Fruit fly (Drosophila melanogaster) whole organism, embryonic: ENCODE results near the gene lin-28.
A peak's percentile ranks its signal among the peaks of the same experiment; 100 is the strongest.

Experiments
- Adf1 ChIP-seq: fragments of 200-800 bp; sonication (Bioruptor generic); IDR thresholded peaks from 2 replicates; pipeline ENCODE4 v1.3.6; 2022; ENCODE audit warnings: missing biosample characterization, missing genetic modification characterization
- BEAF-32 ChIP-seq: fragments of 200-800 bp; sonication (Bioruptor generic); optimal IDR thresholded peaks from 3 replicates; lab custom pipeline; 2017; ENCODE audit warnings: missing biosample characterization, missing genetic modification characterization, mild to moderate bottlenecking, moderate library complexity, missing genetic modification reagents
- Blimp-1 ChIP-seq: fragments of 200-800 bp; sonication (Bioruptor generic); optimal IDR thresholded peaks from 3 replicates; lab custom pipeline; 2018; ENCODE audit warnings: missing biosample characterization, missing genetic modification characterization, mild to moderate bottlenecking, moderate library complexity, missing genetic modification reagents
- BtbVII ChIP-seq: fragments of 200-800 bp; sonication (Bioruptor generic); optimal IDR thresholded peaks from 3 replicates; lab custom pipeline; 2017; ENCODE audit warnings: missing biosample characterization, mild to moderate bottlenecking, missing genetic modification characterization
- CG10267 ChIP-seq: fragments of 200-800 bp; sonication (Bioruptor generic); optimal IDR thresholded peaks from 2 replicates; lab custom pipeline; 2018; ENCODE audit warnings: missing biosample characterization, mild to moderate bottlenecking, missing genetic modification characterization, moderate library complexity
- CG10959 ChIP-seq: fragments of 200-800 bp; sonication (Bioruptor generic); IDR thresholded peaks from 2 replicates; pipeline ENCODE4 v1.3.6; 2022; ENCODE audit warnings: missing biosample characterization, missing genetic modification characterization
- CG10979 ChIP-seq: fragments of 200-800 bp; sonication (Bioruptor generic); optimal IDR thresholded peaks from 2 replicates; lab custom pipeline; 2018; ENCODE audit warnings: missing biosample characterization, mild to moderate bottlenecking, missing genetic modification characterization, moderate library complexity
- CG11093 ChIP-seq: fragments of 200-800 bp; sonication (Bioruptor generic); IDR thresholded peaks from 3 replicates; pipeline ENCODE4 v1.3.6; 2022; ENCODE audit warnings: missing biosample characterization, missing genetic modification characterization
- CG14710 ChIP-seq: fragments of 200-800 bp; sonication (Bioruptor generic); optimal IDR thresholded peaks from 3 replicates; lab custom pipeline; 2019; ENCODE audit warnings: missing biosample characterization, mild to moderate bottlenecking, missing genetic modification characterization, moderate library complexity
- CG17186 ChIP-seq: fragments of 200-800 bp; sonication (Bioruptor generic); optimal IDR thresholded peaks from 3 replicates; lab custom pipeline; 2017; ENCODE audit warnings: missing biosample characterization, missing genetic modification reagents, missing genetic modification characterization
- CG17912 ChIP-seq: fragments of 200-800 bp; sonication (Bioruptor generic); optimal IDR thresholded peaks from 2 replicates; lab custom pipeline; 2018; ENCODE audit warnings: missing biosample characterization, mild to moderate bottlenecking, missing genetic modification characterization
- CG18262 ChIP-seq: fragments of 200-800 bp; optimal IDR thresholded peaks from 3 replicates; lab custom pipeline; 2019; ENCODE audit warnings: missing biosample characterization, mild to moderate bottlenecking, missing genetic modification characterization, moderate library complexity
- CG1832 ChIP-seq: fragments of 200-800 bp; sonication (Bioruptor generic); optimal IDR thresholded peaks from 2 replicates; lab custom pipeline; 2017; ENCODE audit warnings: missing biosample characterization, mild to moderate bottlenecking, missing genetic modification characterization, inconsistent platforms
- CG2712 ChIP-seq: fragments of 200-800 bp; optimal IDR thresholded peaks from 3 replicates; lab custom pipeline; 2019; ENCODE audit warnings: missing biosample characterization, mild to moderate bottlenecking, missing genetic modification characterization, moderate library complexity
- CG31441 ChIP-seq: fragments of 200-800 bp; sonication (Bioruptor generic); IDR thresholded peaks from 2 replicates; pipeline ENCODE4 v1.3.6; 2022; ENCODE audit warnings: missing biosample characterization, missing genetic modification characterization
- CG33557 ChIP-seq: fragments of 200-800 bp; sonication (Bioruptor generic); optimal IDR thresholded peaks from 2 replicates; lab custom pipeline; 2019; ENCODE audit warnings: missing biosample characterization, mild to moderate bottlenecking, missing genetic modification characterization, moderate library complexity
- CG4424 ChIP-seq: fragments of 200-800 bp; sonication (Bioruptor generic); optimal IDR thresholded peaks from 3 replicates; lab custom pipeline; 2016; ENCODE audit warnings: missing biosample characterization, missing genetic modification characterization
- CG5953 ChIP-seq: fragments of 200-800 bp; sonication (Bioruptor generic); IDR thresholded peaks from 2 replicates; pipeline ENCODE4 v1.3.6; 2022; ENCODE audit warnings: missing biosample characterization, missing genetic modification characterization
- CG7271 ChIP-seq: fragments of 200-800 bp; sonication (Bioruptor generic); optimal IDR thresholded peaks from 2 replicates; lab custom pipeline; 2018; ENCODE audit warnings: missing biosample characterization, mild to moderate bottlenecking, missing genetic modification characterization, moderate library complexity
- CG8478 ChIP-seq: fragments of >200 bp; optimal IDR thresholded peaks from 2 replicates; lab custom pipeline; 2018
- Dbx ChIP-seq: fragments of 200-800 bp; sonication (Bioruptor generic); IDR thresholded peaks from 3 replicates; pipeline ENCODE4 v1.3.6; 2022; ENCODE audit warnings: missing biosample characterization, missing genetic modification characterization
- Ets65A ChIP-seq: fragments of 200-800 bp; sonication (Bioruptor generic); peaks from one replicate; lab custom pipeline; 2016; ENCODE audit warnings: missing biosample characterization, missing genetic modification characterization
- GATAe ChIP-seq: fragments of 200-800 bp; sonication (Bioruptor generic); conservative IDR thresholded peaks from 2 replicates; pipeline ENCODE4 v1.3.6; 2022; ENCODE audit warnings: missing biosample characterization, missing genetic modification characterization
- HLH3B ChIP-seq: fragments of 200-800 bp; sonication (Bioruptor generic); IDR thresholded peaks from 2 replicates; pipeline ENCODE4 v1.3.6; 2022; ENCODE audit warnings: missing biosample characterization, missing genetic modification characterization
- Hsf ChIP-seq: fragments of 200-800 bp; sonication (Bioruptor generic); optimal IDR thresholded peaks from 3 replicates; lab custom pipeline; 2016; ENCODE audit warnings: missing biosample characterization, missing genetic modification characterization
- Jarid2 ChIP-seq: fragments of 200-800 bp; sonication (Bioruptor generic); optimal IDR thresholded peaks from 3 replicates; lab custom pipeline; 2017; ENCODE audit warnings: mild to moderate bottlenecking, missing biosample characterization, missing genetic modification reagents, missing genetic modification characterization
- Pdp1 ChIP-seq, 2 experiments: fragments of 200-800 bp; sonication (Bioruptor generic); optimal IDR thresholded peaks; 3 replicates each; lab custom pipeline; 2016; ENCODE audit warnings: missing biosample characterization in 2 of 2, missing genetic modification characterization in 2 of 2, mild to moderate bottlenecking in 1 of 2, moderate library complexity in 1 of 2
- Spps ChIP-seq: fragments of 200-800 bp; sonication (Bioruptor generic); optimal IDR thresholded peaks from 2 replicates; lab custom pipeline; 2018; ENCODE audit warnings: missing biosample characterization, mild to moderate bottlenecking, missing genetic modification characterization
- Xrp1 ChIP-seq: fragments of 200-800 bp; sonication (Bioruptor generic); IDR thresholded peaks from 2 replicates; pipeline ENCODE4 v1.3.6; 2022; ENCODE audit warnings: missing biosample characterization, missing genetic modification characterization
- aop ChIP-seq: fragments of 200-800 bp; sonication (Bioruptor generic); IDR thresholded peaks from 2 replicates; pipeline ENCODE4 v1.3.6; 2022; ENCODE audit warnings: missing biosample characterization, missing genetic modification characterization
- br ChIP-seq: fragments of >200 bp; optimal IDR thresholded peaks from 2 replicates; lab custom pipeline; 2017
- btn ChIP-seq: fragments of 200-800 bp; sonication (Bioruptor generic); optimal IDR thresholded peaks from 2 replicates; lab custom pipeline; 2016; ENCODE audit warnings: missing biosample characterization, missing genetic modification characterization
- chinmo ChIP-seq: fragments of 200-800 bp; sonication (Bioruptor generic); IDR thresholded peaks from 4 replicates; pipeline ENCODE4 v1.3.6; 2022; ENCODE audit warnings: missing biosample characterization, missing genetic modification characterization; ENCODE audit not compliant: partially characterized antibody
- fd102C ChIP-seq: fragments of 200-800 bp; sonication (Bioruptor generic); optimal IDR thresholded peaks from 2 replicates; lab custom pipeline; 2018; ENCODE audit warnings: missing biosample characterization, mild to moderate bottlenecking, missing genetic modification characterization, moderate library complexity
- fd3F ChIP-seq: fragments of 200-800 bp; sonication (Bioruptor generic); optimal IDR thresholded peaks from 2 replicates; lab custom pipeline; 2018; ENCODE audit warnings: missing biosample characterization, mild to moderate bottlenecking, missing genetic modification characterization, moderate library complexity
- gem ChIP-seq: fragments of 200-800 bp; sonication (Bioruptor generic); optimal IDR thresholded peaks from 2 replicates; lab custom pipeline; 2019; ENCODE audit warnings: missing biosample characterization, mild to moderate bottlenecking, missing genetic modification characterization, moderate library complexity
- gsb-n ChIP-seq: fragments of 200-800 bp; sonication (Bioruptor generic); optimal IDR thresholded peaks from 3 replicates; lab custom pipeline; 2018; ENCODE audit warnings: missing biosample characterization, mild to moderate bottlenecking, missing genetic modification characterization
- ken ChIP-seq: fragments of 200-800 bp; sonication (Bioruptor generic); IDR thresholded peaks from 3 replicates; pipeline ENCODE4 v1.3.6; 2022; ENCODE audit warnings: missing biosample characterization, missing genetic modification characterization
- lab ChIP-seq: fragments of 200-800 bp; sonication (Bioruptor generic); optimal IDR thresholded peaks from 3 replicates; lab custom pipeline; 2017; ENCODE audit warnings: missing biosample characterization, missing genetic modification characterization, mild to moderate bottlenecking, moderate library complexity, missing genetic modification reagents
- lbe ChIP-seq: fragments of 200-800 bp; sonication (Bioruptor generic); optimal IDR thresholded peaks from 2 replicates; lab custom pipeline; 2016; ENCODE audit warnings: missing biosample characterization, mild to moderate bottlenecking, missing genetic modification characterization
- nerfin-1 ChIP-seq: fragments of 200-800 bp; sonication (Bioruptor generic); optimal IDR thresholded peaks from 3 replicates; lab custom pipeline; 2019; ENCODE audit warnings: missing biosample characterization, mild to moderate bottlenecking, missing genetic modification characterization, moderate library complexity
- sens ChIP-seq: fragments of 200-800 bp; sonication (Bioruptor generic); peaks from one replicate; lab custom pipeline; 2016; ENCODE audit warnings: missing biosample characterization, missing genetic modification characterization
- slp2 ChIP-seq: fragments of 200-800 bp; sonication (Bioruptor generic); optimal IDR thresholded peaks from 2 replicates; lab custom pipeline; 2016; ENCODE audit warnings: missing biosample characterization, missing genetic modification characterization
- sqz ChIP-seq: fragments of 200-800 bp; sonication (Bioruptor generic); optimal IDR thresholded peaks from 3 replicates; lab custom pipeline; 2018; ENCODE audit warnings: missing biosample characterization, mild to moderate bottlenecking, missing genetic modification characterization
- trem ChIP-seq: fragments of 200-800 bp; optimal IDR thresholded peaks from 3 replicates; lab custom pipeline; 2019; ENCODE audit warnings: missing biosample characterization, mild to moderate bottlenecking, missing genetic modification characterization, moderate library complexity
- wek ChIP-seq: fragments of 200-800 bp; sonication (Bioruptor generic); optimal IDR thresholded peaks from 3 replicates; lab custom pipeline; 2018; ENCODE audit warnings: missing biosample characterization, mild to moderate bottlenecking, missing genetic modification characterization, moderate library complexity
- yki ChIP-seq: fragments of >200 bp; optimal IDR thresholded peaks from 3 replicates; lab custom pipeline; 2018

lin-28 gene

DNA sequence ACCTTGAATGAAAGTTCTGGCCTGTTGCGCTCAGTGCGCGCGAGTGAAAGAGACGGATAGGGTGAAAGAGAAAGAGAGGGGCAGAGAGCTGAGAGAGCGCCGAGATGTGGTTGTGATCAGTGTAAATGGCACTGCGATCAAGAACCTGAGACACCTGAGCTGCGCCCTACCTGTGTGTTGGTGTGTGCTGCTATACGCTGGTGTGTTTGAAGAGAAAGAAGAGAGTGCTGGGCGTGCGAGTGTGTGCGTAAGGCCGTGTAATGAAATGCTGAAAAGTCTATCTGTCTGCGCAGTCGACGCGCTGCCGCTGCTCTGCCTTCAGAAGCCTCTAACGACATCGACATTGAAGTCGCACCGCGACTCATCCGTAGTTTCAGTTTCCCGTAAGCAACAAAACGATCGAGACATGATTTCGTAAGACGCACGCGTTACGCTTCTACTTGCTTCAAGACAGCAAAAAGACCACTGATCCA is 23.8 kb upstream of the lin-28 start, which contains the start of gene Blimp-1 (continued):
- TF ChIP-seq Adf1 (GFP tag; lab: Robert Waterston, UW) (peak; percentile 71), CG11093 (0 out of 3 replicates have a peak, but pooled peaks have one; percentile 9), CG10267 (tag; lab: Kevin White, UChicago) (no peak), br (lab: Kevin White, UChicago) (no peak), CG17186 (GFP tag; lab: Kevin White, UChicago) (no peak), fd3F (GFP tag; lab: Kevin White, UChicago) (no peak), chinmo (GFP tag; lab: Robert Waterston, UW) (0 out of 4 replicates have a peak, but pooled peaks have one; percentile 57), btn (GFP tag; lab: Kevin White, UChicago) (no peak), CG14710 (no peak), nerfin-1 (tag; lab: Kevin White, UChicago) (no peak), yki (lab: Kevin White, UChicago) (peak; percentile 82), lab (GFP tag; lab: Kevin White, UChicago) (no peak), aop (0 out of 2 replicates have a peak, but pooled peaks have one; percentile 8), CG1832 (GFP tag; lab: Kevin White, UChicago) (peak; percentile 81), CG4424 (GFP tag; lab: Kevin White, UChicago) (no peak), CG5953 (GFP tag; lab: Robert Waterston, UW) (no peak), GATAe (GFP tag; lab: Robert Waterston, UW) (no peak), Hsf (GFP tag; lab: Kevin White, UChicago) (no peak), CG17912 (GFP tag; lab: Kevin White, UChicago) (no peak), wek (GFP tag; lab: Kevin White, UChicago) (no peak), CG8478 (peak; percentile 83), Dbx (GFP tag; lab: Robert Waterston, UW) (0 out of 3 replicates have a peak, but pooled peaks have one; percentile 16), gsb-n (no peak), Jarid2 (peak; percentile 58), sqz (GFP tag; lab: Kevin White, UChicago) (peak; percentile 13), BEAF-32 (GFP tag; lab: Kevin White, UChicago) (no peak), fd102C (GFP tag; lab: Kevin White, UChicago) (no peak), HLH3B (GFP tag; lab: Robert Waterston, UW) (no peak)

DNA sequence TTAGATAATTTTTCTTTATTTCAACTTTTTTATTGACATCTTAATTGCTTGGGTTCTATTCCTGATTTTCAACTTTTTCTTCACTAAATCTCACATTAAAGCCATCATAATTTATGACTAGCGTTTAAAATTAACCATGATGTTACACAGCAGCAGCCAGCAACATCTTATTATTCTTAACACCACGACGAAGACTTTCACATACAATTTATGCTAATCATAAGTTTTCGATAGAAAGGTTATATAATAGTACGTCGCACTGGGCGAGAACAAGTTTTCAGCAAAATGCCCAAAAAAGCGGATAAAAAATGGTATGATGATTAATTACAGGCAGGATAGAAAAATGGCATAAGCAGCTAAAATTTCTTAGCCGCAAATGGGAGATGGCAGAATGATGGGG is 22.6 kb upstream of the lin-28 start:
- TF ChIP-seq ken (GFP tag; lab: Robert Waterston, UW) (no peak), Pdp1 (GFP tag; optimal IDR thresholded peaks at IDR 0.05; lab: Kevin White, UChicago) (peak in 1 of 2 experiments; percentile 82)

DNA sequence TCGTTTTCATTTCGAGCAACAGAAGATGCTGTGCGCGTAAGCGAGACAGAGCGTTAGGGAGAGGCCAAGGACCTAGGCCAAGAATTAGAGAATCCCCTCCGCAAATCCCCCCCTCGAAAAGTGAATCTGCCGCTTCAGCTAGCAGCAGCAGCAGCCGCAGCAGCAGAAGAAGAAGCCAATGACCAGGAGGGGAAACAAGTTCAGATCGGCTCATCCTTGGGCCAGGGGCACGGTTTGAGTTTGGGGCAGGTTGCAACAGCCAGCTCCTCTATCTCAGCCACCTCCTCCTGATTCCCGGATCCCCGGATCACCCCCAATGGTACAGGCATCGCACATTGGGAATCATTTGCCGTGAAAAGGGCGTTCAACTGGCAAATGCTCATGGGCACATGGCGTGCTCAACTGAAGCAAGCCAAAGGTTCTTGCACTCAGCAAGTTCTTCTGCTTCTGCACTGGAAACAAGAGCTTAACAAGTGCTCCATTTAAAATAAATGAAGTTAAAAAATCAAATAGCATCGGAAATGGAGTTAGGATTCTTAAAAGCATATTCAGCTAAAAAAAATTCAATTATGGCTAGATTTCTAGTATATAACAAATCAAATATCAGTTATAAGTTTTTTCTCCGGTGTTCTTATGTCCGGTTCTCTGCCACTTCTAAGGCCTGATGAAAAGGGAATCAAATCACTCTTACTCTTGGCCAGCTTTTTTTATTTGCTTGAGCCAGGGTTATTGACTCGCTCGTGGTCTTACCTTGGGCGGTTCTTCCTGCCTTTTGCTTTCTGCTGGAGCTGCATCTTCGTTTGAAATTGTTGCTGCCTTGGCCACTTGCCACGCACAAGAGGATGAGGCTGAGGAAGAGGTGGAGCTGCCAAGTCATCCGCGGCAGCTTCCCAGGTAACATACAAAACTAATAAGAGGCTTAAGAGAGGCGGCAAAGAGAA is 21.0 kb upstream of the lin-28 start:
- TF ChIP-seq CG33557 (GFP tag; lab: Kevin White, UChicago) (no peak), CG7271 (tag; lab: Kevin White, UChicago) (no peak), Blimp-1 (GFP tag; lab: Kevin White, UChicago) (peak; percentile 94), CG31441 (0 out of 2 replicates have a peak, but pooled peaks have one; percentile 9), Spps (tag; lab: Kevin White, UChicago) (peak; percentile 21), Ets65A (GFP tag; lab: Kevin White, UChicago) (peak; percentile 86), CG10979 (tag; lab: Kevin White, UChicago) (peak; percentile 57), lbe (GFP tag; lab: Kevin White, UChicago) (peak; percentile 85), gem (peak; percentile 6), trem (tag; lab: Kevin White, UChicago) (peak; percentile 17), slp2 (GFP tag; lab: Kevin White, UChicago) (no peak), CG10959 (GFP tag; lab: Robert Waterston, UW) (peak; percentile 41; the same call in 1 of the 2 replicates), sens (peak; percentile 88), Xrp1 (GFP tag; lab: Robert Waterston, UW) (peak; percentile 56), BtbVII (GFP tag; lab: Kevin White, UChicago) (no peak), CG18262 (tag; lab: Kevin White, UChicago) (peak; percentile 34), CG2712 (tag; lab: Kevin White, UChicago) (peak; percentile 54)
